Worm (Caenorhabditis elegans): ENCODE data around the gene ZC116.5.

The ZC116.5 gene

DNA sequence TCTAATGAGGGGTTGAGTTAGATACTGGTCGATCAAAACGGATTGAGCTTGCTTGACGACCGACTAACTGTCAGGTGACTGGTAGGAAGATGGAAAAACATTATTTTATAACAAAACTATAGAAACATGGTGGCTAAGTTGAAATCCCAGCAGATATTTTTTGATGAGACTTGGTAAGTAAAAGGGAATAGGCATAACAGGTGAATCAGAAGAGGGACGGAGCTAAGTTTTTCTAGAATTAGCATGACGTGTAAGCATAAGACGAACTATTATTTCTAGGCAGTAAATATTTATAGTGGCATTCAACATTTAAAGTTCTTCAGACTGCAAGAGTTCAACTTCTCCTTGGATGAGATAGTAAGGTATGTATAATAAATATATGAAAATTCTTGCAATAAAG, 35.7 kb upstream of the ZC116.5 start, which contains the start of gene F56H9.8:
TSS of gene F56H9.8 (plus strand) at position 301 of the 400 bp plus-strand sequence.
- TF ChIP-seq zip-8 (tag; optimal IDR thresholded peaks at IDR 0.05) (no peak), ham-2 (GFP tag; optimal IDR thresholded peaks at IDR 0.05) (no peak), mep-1 (tag; optimal IDR thresholded peaks at IDR 0.05) (no peak), lsy-2 (tag; optimal IDR thresholded peaks at IDR 0.05) (no peak), tbx-8 (GFP tag; optimal IDR thresholded peaks at IDR 0.05) (no peak), ceh-43 (GFP tag; optimal IDR thresholded peaks at IDR 0.05) (no peak), nhr-76 (tag; optimal IDR thresholded peaks at IDR 0.05) (no peak), cnd-1 (tag; optimal IDR thresholded peaks at IDR 0.05) (no peak), sem-2 (GFP tag; optimal IDR thresholded peaks at IDR 0.05) (no peak), ceh-83 (GFP tag; optimal IDR thresholded peaks at IDR 0.05) (no peak), ces-1 (GFP tag; optimal IDR thresholded peaks at IDR 0.05) (no peak)

DNA sequence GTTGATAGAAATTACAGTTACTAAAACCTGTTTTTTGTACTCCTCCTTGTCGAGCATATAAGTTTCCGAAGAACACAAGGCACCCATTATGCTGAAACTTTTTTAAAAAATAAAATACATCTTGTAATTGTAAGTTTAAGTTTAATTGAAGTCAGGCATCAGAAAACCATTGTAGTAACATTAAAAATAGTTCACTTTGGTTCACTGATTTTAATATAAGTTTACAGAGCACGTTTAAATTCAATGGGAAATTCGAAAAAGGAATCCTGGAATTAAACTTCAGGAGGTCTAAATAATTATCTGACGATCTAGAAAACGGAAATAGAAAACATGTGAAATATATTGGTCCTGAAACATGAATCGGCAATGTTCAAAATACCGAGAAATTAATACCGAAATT, 31.6 kb upstream of the ZC116.5 start, which contains the start of gene gpa-8:
TSS of gene gpa-8 (minus strand) at position 101 of the 400 bp plus-strand sequence.
- no peak for TF ChIP-seq lin-13 (tag; optimal IDR thresholded peaks at IDR 0.05)

DNA sequence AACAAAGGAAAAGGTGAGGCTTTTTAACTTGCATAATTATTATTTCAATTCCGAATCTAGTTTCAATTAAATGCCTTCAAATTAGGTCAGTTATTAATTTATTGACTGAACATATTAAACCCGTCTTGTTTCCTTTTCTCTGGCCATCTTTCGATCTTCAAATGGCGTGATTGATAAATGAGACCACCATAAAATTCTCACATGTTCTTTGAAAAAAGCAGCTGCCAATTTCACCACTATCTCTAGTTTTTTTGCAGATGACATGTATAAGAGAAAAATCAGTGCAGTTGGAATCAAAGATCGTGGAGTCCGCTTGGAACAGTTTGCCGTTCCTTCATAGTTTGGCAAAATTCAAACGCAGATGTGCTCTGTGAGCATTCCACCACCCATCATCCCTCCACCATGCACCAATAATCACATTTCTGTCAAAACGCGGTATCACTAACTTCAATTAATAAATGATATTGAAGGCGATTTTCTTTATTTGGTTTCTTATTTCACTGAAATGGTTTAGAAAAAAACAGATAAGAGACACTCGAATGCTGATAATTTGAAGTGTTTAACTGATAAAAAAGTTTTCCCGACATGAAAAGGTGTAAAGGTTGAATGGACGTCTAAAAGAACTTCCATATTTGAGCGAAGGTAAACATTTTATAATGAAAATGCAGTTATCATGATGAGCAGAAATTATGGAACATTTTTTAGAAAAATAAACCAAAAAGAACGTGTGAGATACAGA, 29.2 kb upstream of the ZC116.5 start:
- no peak for TF ChIP-seq mab-5 (tag; optimal IDR thresholded peaks at IDR 0.05)
- TF ChIP-seq pha-4 (tag; optimal IDR thresholded peaks at IDR 0.05): no peak
- TF ChIP-seq elt-1 (tag; optimal IDR thresholded peaks at IDR 0.05; ENCODE audit: borderline replicate concordance, insufficient read depth): no peak
- no peak for TF ChIP-seq unc-62 (GFP tag; optimal IDR thresholded peaks at IDR 0.05)
- TF ChIP-seq nhr-237 (tag; optimal IDR thresholded peaks at IDR 0.05): no peak
- TF ChIP-seq elt-3 (tag; optimal IDR thresholded peaks at IDR 0.05): no peak

DNA sequence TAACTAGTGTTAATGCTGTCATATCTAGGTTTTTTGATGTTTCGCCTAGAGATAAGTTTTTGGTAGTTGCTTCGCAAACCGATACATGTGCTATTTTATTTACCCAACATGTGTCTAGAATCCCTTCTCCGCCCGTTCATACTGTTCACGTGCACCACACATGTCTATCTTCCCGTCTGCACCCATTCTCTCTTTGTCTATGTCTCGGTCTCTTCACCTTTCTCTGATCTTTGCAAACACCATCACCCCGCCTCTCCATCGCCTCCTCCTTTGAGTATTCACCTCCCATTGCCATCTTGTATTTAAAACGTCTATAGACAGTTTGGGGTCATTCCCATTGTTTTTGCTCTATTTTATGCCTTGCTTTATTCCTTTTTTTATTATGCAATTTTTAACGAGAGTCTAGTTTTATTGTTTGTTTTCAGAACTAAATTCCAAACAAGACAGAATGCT, 28.5 kb upstream of the ZC116.5 start, which contains the start of gene F56H9.2:
TSS of gene F56H9.2 (plus strand) at position 426 of the 453 bp plus-strand sequence.
- TF ChIP-seq lsy-2 (tag; optimal IDR thresholded peaks at IDR 0.05) (peak; percentile 18), ceh-83 (GFP tag; optimal IDR thresholded peaks at IDR 0.05) (no peak), mep-1 (tag; optimal IDR thresholded peaks at IDR 0.05) (peak; percentile 4), mab-5 (tag; optimal IDR thresholded peaks at IDR 0.05) (no peak), ceh-39 (tag; optimal IDR thresholded peaks at IDR 0.05) (peak; percentile 17), nhr-2 (tag; optimal IDR thresholded peaks at IDR 0.05) (peak; percentile 55), pha-4 (tag; optimal IDR thresholded peaks at IDR 0.05) (peak; percentile 71), elt-3 (tag; optimal IDR thresholded peaks at IDR 0.05) (peak; percentile 61), unc-62 (GFP tag; optimal IDR thresholded peaks at IDR 0.05) (peak; percentile 25)

DNA sequence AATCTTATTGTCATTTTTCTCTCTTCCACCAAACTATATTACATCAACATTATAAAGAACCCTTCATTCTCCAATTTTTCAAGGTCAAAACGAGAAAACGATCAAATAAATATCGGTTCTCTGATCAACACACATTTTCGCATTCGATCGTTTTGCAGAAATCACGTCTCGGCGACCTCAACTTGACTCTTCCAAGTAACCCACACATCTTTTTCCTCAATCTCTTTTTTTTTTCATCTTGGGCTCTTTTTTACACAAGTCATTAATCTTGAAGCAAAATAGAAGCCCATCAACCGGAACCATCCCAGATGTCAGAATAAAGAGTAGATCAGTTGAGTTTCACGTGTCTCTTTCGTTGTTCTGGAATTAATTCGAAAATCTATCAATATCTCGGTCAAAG, 27.5 kb upstream of the ZC116.5 start:
- TF ChIP-seq M03D4.4 (tag; optimal IDR thresholded peaks at IDR 0.05) (no peak), unc-39 (tag; optimal IDR thresholded peaks at IDR 0.05) (no peak), nhr-76 (tag; optimal IDR thresholded peaks at IDR 0.05) (no peak), flh-1 (GFP tag; optimal IDR thresholded peaks at IDR 0.05) (no peak), drap-1 (GFP tag; optimal IDR thresholded peaks at IDR 0.05) (no peak), snpc-4 (tag; optimal IDR thresholded peaks at IDR 0.05) (no peak), mls-2 (tag; optimal IDR thresholded peaks at IDR 0.05) (no peak), nhr-2 (tag; optimal IDR thresholded peaks at IDR 0.05) (no peak), mab-5 (tag; optimal IDR thresholded peaks at IDR 0.05) (no peak), hlh-1 (tag; optimal IDR thresholded peaks at IDR 0.05) (no peak), elt-3 (tag; optimal IDR thresholded peaks at IDR 0.05) (no peak)

DNA sequence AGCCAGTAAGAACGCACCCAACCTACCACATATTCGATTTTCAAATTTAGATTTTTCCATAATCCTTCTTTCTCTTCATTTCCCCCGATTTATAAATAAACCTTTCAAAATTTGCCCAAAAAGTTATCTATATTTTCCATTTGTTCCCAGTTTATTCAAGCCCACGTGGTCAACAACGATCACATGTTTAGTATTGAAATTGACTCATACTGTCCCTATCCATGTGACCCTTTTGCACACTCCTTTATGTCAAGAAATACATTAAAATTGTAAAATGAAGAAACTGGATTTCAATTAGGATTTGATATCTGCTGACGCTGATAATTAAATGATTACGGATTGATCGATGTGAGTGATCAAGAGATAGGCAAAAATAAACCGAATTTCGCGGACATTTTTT, 26.5 kb upstream of the ZC116.5 start:
- TF ChIP-seq sem-2 (GFP tag; optimal IDR thresholded peaks at IDR 0.05): no peak
- TF ChIP-seq nhr-2 (tag; optimal IDR thresholded peaks at IDR 0.05): no peak
- no peak for TF ChIP-seq ceh-83 (GFP tag; optimal IDR thresholded peaks at IDR 0.05)
- no peak for TF ChIP-seq ceh-43 (GFP tag; optimal IDR thresholded peaks at IDR 0.05)
- TF ChIP-seq M03D4.4 (tag; optimal IDR thresholded peaks at IDR 0.05): no peak
- no peak for TF ChIP-seq nhr-237 (tag; optimal IDR thresholded peaks at IDR 0.05)
- TF ChIP-seq snpc-4 (tag; optimal IDR thresholded peaks at IDR 0.05): no peak
- TF ChIP-seq ham-2 (GFP tag; optimal IDR thresholded peaks at IDR 0.05): no peak
- TF ChIP-seq nhr-12 (tag; optimal IDR thresholded peaks at IDR 0.05): no peak
- no peak for TF ChIP-seq unc-39 (tag; optimal IDR thresholded peaks at IDR 0.05)
- TF ChIP-seq sptf-1 (tag; optimal IDR thresholded peaks at IDR 0.05): no peak
- TF ChIP-seq unc-62 (GFP tag; optimal IDR thresholded peaks at IDR 0.05): no peak
- TF ChIP-seq lin-32 (GFP tag; optimal IDR thresholded peaks at IDR 0.05): no peak
- TF ChIP-seq nhr-28 (tag; optimal IDR thresholded peaks at IDR 0.05): no peak
- no peak for TF ChIP-seq blmp-1 (tag; optimal IDR thresholded peaks at IDR 0.05)
- no peak for TF ChIP-seq ceh-39 (tag; optimal IDR thresholded peaks at IDR 0.05)
- no peak for TF ChIP-seq zip-8 (tag; optimal IDR thresholded peaks at IDR 0.05)
- TF ChIP-seq elt-1 (tag; optimal IDR thresholded peaks at IDR 0.05; ENCODE audit: borderline replicate concordance, insufficient read depth): no peak
